Worm (Caenorhabditis elegans) whole organism, L1 larva: ENCODE measurements around the gene cest-5.1.

Source experiments
- C04F5.9 ChIP-seq: sonication (generic microtip); optimal IDR thresholded peaks from 2 replicates; lab custom pipeline; 2016; ENCODE audit warnings: missing genetic modification characterization, missing compliant biosample characterization
- C16A3.4 ChIP-seq: fragments of 150-350 bp; optimal IDR thresholded peaks from 2 replicates; lab custom pipeline; 2014; ENCODE audit warnings: missing biosample characterization, missing genetic modification characterization
- ama-1 ChIP-seq: fragments of 150-350 bp; optimal IDR thresholded peaks from 2 replicates; lab custom pipeline; 2014
- blmp-1 ChIP-seq: fragments of 150-350 bp; optimal IDR thresholded peaks from 2 replicates; lab custom pipeline; 2014; ENCODE audit warnings: missing biosample characterization, missing genetic modification characterization
- ceh-63 ChIP-seq: fragments of 200-800 bp; sonication (Bioruptor generic); optimal IDR thresholded peaks from 2 replicates; lab custom pipeline; 2018; ENCODE audit warnings: mild to moderate bottlenecking, missing genetic modification characterization, missing compliant biosample characterization
- ceh-82 ChIP-seq, 3 experiments: fragments of 150-350 bp in 1 of 3; sonication (generic microtip) in 2 of 3; optimal IDR thresholded peaks; 2 replicates each; lab custom pipeline; 2014 to 2017; ENCODE audit warnings: missing biosample characterization in 3 of 3, missing genetic modification characterization in 3 of 3
- ceh-90 ChIP-seq: sonication (generic microtip); optimal IDR thresholded peaks from 2 replicates; lab custom pipeline; 2016; ENCODE audit warnings: missing genetic modification characterization, missing compliant biosample characterization
- dsc-1 ChIP-seq: sonication (generic microtip); optimal IDR thresholded peaks from 2 replicates; lab custom pipeline; 2016; ENCODE audit warnings: mild to moderate bottlenecking, missing genetic modification characterization, missing compliant biosample characterization
- efl-1 ChIP-seq, 4 experiments: fragments of 150-350 bp; optimal IDR thresholded peaks in 3 of 4; peaks in 1 of 4; 1 replicate in 1 of 4; 2 replicates in 3 of 4; lab custom pipeline; 2014; ENCODE audit warnings: missing biosample characterization in 2 of 4, missing genetic modification characterization in 2 of 4, missing genetic modification reagents in 2 of 4
- efl-3 ChIP-seq: fragments of 200-800 bp; sonication (Bioruptor generic); optimal IDR thresholded peaks from 2 replicates; lab custom pipeline; 2018; ENCODE audit warnings: mild to moderate bottlenecking, missing genetic modification characterization, missing compliant biosample characterization
- egl-27 ChIP-seq, 2 experiments: fragments of 150-350 bp in 1 of 2; sonication (generic microtip); optimal IDR thresholded peaks; 3 replicates each; lab custom pipeline; 2017 to 2018; ENCODE audit warnings: missing biosample characterization in 2 of 2, missing genetic modification characterization in 2 of 2, missing genetic modification reagents in 2 of 2
- elt-2 ChIP-seq: sonication (generic microtip); optimal IDR thresholded peaks from 2 replicates; lab custom pipeline; 2016; ENCODE audit warnings: missing genetic modification characterization, mild to moderate bottlenecking, inconsistent platforms, missing compliant biosample characterization, missing genetic modification reagents
- elt-3 ChIP-seq, 6 experiments: fragments of 150-350 bp in 1 of 6; sonication (generic microtip); optimal IDR thresholded peaks; 2 replicates each; lab custom pipeline; 2017 to 2018; ENCODE audit warnings: missing biosample characterization in 6 of 6, missing genetic modification characterization in 6 of 6, inconsistent platforms in 1 of 6
- ets-5 ChIP-seq: fragments of 200-800 bp; sonication (Bioruptor generic); IDR thresholded peaks from 2 replicates; pipeline ENCODE4 v1.3.6; 2022; ENCODE audit warnings: missing genetic modification characterization, missing compliant biosample characterization
- fkh-10 ChIP-seq: sonication (generic microtip); optimal IDR thresholded peaks from 2 replicates; lab custom pipeline; 2017; ENCODE audit warnings: missing biosample characterization, missing genetic modification reagents, missing genetic modification characterization
- fkh-8 ChIP-seq: sonication (generic microtip); optimal IDR thresholded peaks from 2 replicates; lab custom pipeline; 2016; ENCODE audit warnings: mild to moderate bottlenecking, missing genetic modification characterization, missing compliant biosample characterization
- grh-1 ChIP-seq: fragments of 200-800 bp; sonication (Bioruptor generic); IDR thresholded peaks from 2 replicates; pipeline ENCODE4 v1.3.6; 2022; ENCODE audit warnings: missing genetic modification reagents, missing genetic modification characterization, missing compliant biosample characterization
- hlh-17 ChIP-seq: fragments of 200-800 bp; sonication (Bioruptor generic); optimal IDR thresholded peaks from 2 replicates; lab custom pipeline; 2018; ENCODE audit warnings: missing genetic modification characterization, mild to moderate bottlenecking, missing compliant biosample characterization, moderate library complexity, borderline replicate concordance
- hpl-2 ChIP-seq: fragments of 150-350 bp; optimal IDR thresholded peaks from 2 replicates; lab custom pipeline; 2014; ENCODE audit warnings: missing biosample characterization, missing genetic modification reagents, missing genetic modification characterization
- isw-1 ChIP-seq: fragments of 200-800 bp; sonication (Bioruptor generic); IDR thresholded peaks from 2 replicates; pipeline ENCODE4 v1.3.6; 2022; ENCODE audit warnings: missing genetic modification characterization, missing compliant biosample characterization
- jun-1 ChIP-seq: fragments of 150-350 bp; optimal IDR thresholded peaks from 2 replicates; lab custom pipeline; 2014; ENCODE audit warnings: missing biosample characterization, missing genetic modification reagents, missing genetic modification characterization
- lin-14 ChIP-seq: fragments of 200-800 bp; sonication (Bioruptor generic); optimal IDR thresholded peaks from 2 replicates; lab custom pipeline; 2018; ENCODE audit warnings: mild to moderate bottlenecking, missing genetic modification characterization, moderate library complexity, missing compliant biosample characterization
- lin-35 ChIP-seq, 2 experiments: fragments of 150-350 bp; optimal IDR thresholded peaks; 2 replicates each; lab custom pipeline; 2014; ENCODE audit warnings: missing biosample characterization in 2 of 2, missing genetic modification characterization in 2 of 2, missing genetic modification reagents in 2 of 2
- lir-3 ChIP-seq: sonication (generic microtip); optimal IDR thresholded peaks from 2 replicates; lab custom pipeline; 2016; ENCODE audit warnings: mild to moderate bottlenecking, missing genetic modification characterization, moderate library complexity, missing compliant biosample characterization; ENCODE audit not compliant: poor library complexity
- mab-9 ChIP-seq: fragments of 200-800 bp; sonication (Bioruptor generic); IDR thresholded peaks from 2 replicates; pipeline ENCODE4 v1.3.6; 2022; ENCODE audit warnings: missing genetic modification reagents, missing genetic modification characterization, missing compliant biosample characterization
- mdl-1 ChIP-seq, 2 experiments: fragments of 150-350 bp; optimal IDR thresholded peaks; 2 replicates each; lab custom pipeline; 2014 to 2017; ENCODE audit warnings: missing biosample characterization in 2 of 2, missing genetic modification characterization in 2 of 2, inconsistent platforms in 1 of 2
- mep-1 ChIP-seq: fragments of 150-350 bp; optimal IDR thresholded peaks from 2 replicates; lab custom pipeline; 2014; ENCODE audit warnings: missing biosample characterization, missing genetic modification characterization
- nhr-11 ChIP-seq: fragments of 150-350 bp; optimal IDR thresholded peaks from 2 replicates; lab custom pipeline; 2014; ENCODE audit warnings: missing biosample characterization, missing genetic modification characterization
- nhr-19 ChIP-seq: fragments of 200-800 bp; sonication (Bioruptor generic); conservative IDR thresholded peaks from 2 replicates; pipeline ENCODE4 v1.3.6; 2022; ENCODE audit warnings: missing genetic modification characterization, missing compliant biosample characterization
- nhr-20 ChIP-seq: sonication (generic microtip); optimal IDR thresholded peaks from 2 replicates; lab custom pipeline; 2016; ENCODE audit warnings: mild to moderate bottlenecking, missing genetic modification characterization, missing compliant biosample characterization
- nhr-71 ChIP-seq: sonication (generic microtip); optimal IDR thresholded peaks from 2 replicates; lab custom pipeline; 2016; ENCODE audit warnings: mild to moderate bottlenecking, missing genetic modification characterization, moderate library complexity, missing compliant biosample characterization
- nhr-76 ChIP-seq: sonication (generic microtip); optimal IDR thresholded peaks from 2 replicates; lab custom pipeline; 2017; ENCODE audit warnings: missing biosample characterization, missing genetic modification characterization
- nhr-84 ChIP-seq: sonication (generic microtip); optimal IDR thresholded peaks from 2 replicates; lab custom pipeline; 2017; ENCODE audit warnings: missing biosample characterization, missing genetic modification characterization
- nhr-85 ChIP-seq: sonication (generic microtip); peaks from one replicate; lab custom pipeline; 2016; ENCODE audit warnings: missing genetic modification characterization, inconsistent platforms, missing compliant biosample characterization
- nhr-90 ChIP-seq: sonication (generic microtip); optimal IDR thresholded peaks from 2 replicates; lab custom pipeline; 2016; ENCODE audit warnings: mild to moderate bottlenecking, missing genetic modification characterization, missing compliant biosample characterization; ENCODE audit not compliant: poor library complexity
- pax-3 ChIP-seq: fragments of 200-800 bp; sonication (Bioruptor generic); optimal IDR thresholded peaks from 2 replicates; lab custom pipeline; 2018; ENCODE audit warnings: mild to moderate bottlenecking, missing genetic modification characterization, moderate library complexity, missing compliant biosample characterization
- pqm-1 ChIP-seq: sonication (generic microtip); optimal IDR thresholded peaks from 3 replicates; lab custom pipeline; 2017; ENCODE audit warnings: missing biosample characterization, missing genetic modification characterization
- skn-1 ChIP-seq: fragments of 150-350 bp; optimal IDR thresholded peaks from 2 replicates; lab custom pipeline; 2014; ENCODE audit warnings: missing biosample characterization, missing genetic modification characterization
- snu-23 ChIP-seq: sonication (generic microtip); optimal IDR thresholded peaks from 2 replicates; lab custom pipeline; 2016; ENCODE audit warnings: missing genetic modification characterization, missing compliant biosample characterization
- sox-4 ChIP-seq: sonication (generic microtip); optimal IDR thresholded peaks from 2 replicates; lab custom pipeline; 2016; ENCODE audit warnings: missing genetic modification characterization, missing compliant biosample characterization
- sup-37 ChIP-seq: fragments of 200-800 bp; sonication (Bioruptor generic); optimal IDR thresholded peaks from 2 replicates; lab custom pipeline; 2018; ENCODE audit warnings: mild to moderate bottlenecking, missing genetic modification characterization, missing compliant biosample characterization
- swsn-7 ChIP-seq: sonication (generic microtip); optimal IDR thresholded peaks from 2 replicates; lab custom pipeline; 2016; ENCODE audit warnings: missing genetic modification characterization, missing compliant biosample characterization
- tlp-1 ChIP-seq: fragments of 150-350 bp; optimal IDR thresholded peaks from 2 replicates; lab custom pipeline; 2014; ENCODE audit warnings: missing biosample characterization, missing genetic modification characterization
- unc-30 ChIP-seq: sonication (generic microtip); optimal IDR thresholded peaks from 2 replicates; lab custom pipeline; 2017; ENCODE audit warnings: missing biosample characterization, missing genetic modification characterization
- unc-86 ChIP-seq: sonication (generic microtip); optimal IDR thresholded peaks from 2 replicates; lab custom pipeline; 2016; ENCODE audit warnings: missing genetic modification characterization, missing compliant biosample characterization
- unc-98 ChIP-seq: fragments of 200-800 bp; sonication (Bioruptor generic); IDR thresholded peaks from 2 replicates; pipeline ENCODE4 v1.3.6; 2022; ENCODE audit warnings: missing genetic modification characterization, missing compliant biosample characterization
- vab-15 ChIP-seq: sonication (generic microtip); optimal IDR thresholded peaks from 2 replicates; lab custom pipeline; 2017; ENCODE audit warnings: missing genotype, mild to moderate bottlenecking, missing genetic modification characterization, missing compliant biosample characterization
- xbp-1 ChIP-seq: sonication (generic microtip); optimal IDR thresholded peaks from 2 replicates; lab custom pipeline; 2016; ENCODE audit warnings: missing genetic modification characterization, missing compliant biosample characterization
- ztf-11 ChIP-seq, 2 experiments: sonication (generic microtip); optimal IDR thresholded peaks; 2 replicates each; lab custom pipeline; 2016 to 2017; ENCODE audit warnings: missing genetic modification characterization in 2 of 2, missing biosample characterization in 1 of 2, missing compliant biosample characterization in 1 of 2
- ztf-4 ChIP-seq: fragments of 150-350 bp; optimal IDR thresholded peaks from 2 replicates; lab custom pipeline; 2014; ENCODE audit warnings: missing biosample characterization, missing genetic modification characterization

The cest-5.1 gene

DNA sequence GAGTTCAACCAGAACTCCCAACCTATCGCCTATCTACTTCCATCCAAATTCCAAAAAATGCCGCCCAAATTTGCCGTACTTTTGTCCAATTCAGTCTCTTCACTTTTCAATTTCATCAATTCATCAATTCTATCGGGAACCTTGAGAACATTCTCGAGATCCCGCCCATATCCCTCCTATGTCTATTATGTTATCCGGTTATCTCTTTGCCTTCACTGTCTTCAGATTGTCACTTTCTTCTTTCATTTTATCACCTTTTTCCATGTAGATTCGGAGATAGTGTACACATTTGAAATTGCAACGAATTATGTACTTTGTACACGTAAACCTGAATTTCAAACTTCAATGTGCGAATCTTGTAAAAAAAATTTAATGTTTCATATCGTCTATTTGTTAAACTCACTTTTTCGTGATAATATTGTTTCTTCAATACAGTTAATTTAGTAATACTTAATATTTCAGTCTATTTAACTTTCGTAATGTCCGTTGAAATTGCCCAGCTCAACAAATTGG, 26.0 kb upstream of the cest-5.1 start, which contains the start of gene C01B10.11:
Gene C01B10.11 (plus strand): TSS at position 463 of the 513 bp plus-strand sequence.
- TF ChIP-seq swsn-7 (no peak), nhr-19 (GFP tag; lab: Robert Waterston, UW) (no peak), elt-2 (tag; lab: Kevin White, UChicago) (no peak), nhr-90 (tag; lab: Kevin White, UChicago) (peak; percentile 10), xbp-1 (no peak), elt-3 (tag; optimal IDR thresholded peaks at IDR 0.05; lab: Kevin White, UChicago) (peak; percentile 55 to 88 (median 74)), mdl-1 (tag; optimal IDR thresholded peaks at IDR 0.05; lab: Kevin White, UChicago) (no peak), nhr-20 (tag; lab: Kevin White, UChicago) (peak; percentile 45), efl-3 (GFP tag; lab: Kevin White, UChicago) (no peak), nhr-11 (tag; lab: Kevin White, UChicago) (no peak), ceh-90 (tag; lab: Kevin White, UChicago) (no peak), nhr-71 (tag; lab: Kevin White, UChicago) (peak; percentile 30), egl-27 (tag; optimal IDR thresholded peaks at IDR 0.05; lab: Kevin White, UChicago) (no peak), C16A3.4 (tag; lab: Kevin White, UChicago) (no peak), nhr-85 (peak; percentile 78), unc-30 (tag; lab: Kevin White, UChicago) (no peak), efl-1 (optimal IDR thresholded peaks at IDR 0.05; lab: Kevin White, UChicago) (no peak), efl-1 (GFP tag; optimal IDR thresholded peaks at IDR 0.05 in 1 of 2; lab: Kevin White, UChicago) (no peak), lir-3 (no peak), ztf-11 (tag; optimal IDR thresholded peaks at IDR 0.05; lab: Kevin White, UChicago) (no peak), blmp-1 (tag; lab: Kevin White, UChicago) (peak; percentile 96), snu-23 (GFP tag; lab: Kevin White, UChicago) (peak; percentile 40), nhr-76 (tag; lab: Kevin White, UChicago) (no peak), lin-14 (GFP tag; lab: Kevin White, UChicago) (peak; percentile 61), grh-1 (GFP tag; lab: Robert Waterston, UW) (peak; percentile 38; the same call in 1 of the 2 replicates), C04F5.9 (tag; lab: Kevin White, UChicago) (no peak), sox-4 (no peak), skn-1 (tag; lab: Kevin White, UChicago) (no peak), ama-1 (lab: Kevin White, UChicago) (no peak), nhr-84 (tag; lab: Kevin White, UChicago) (no peak), fkh-10 (no peak), pax-3 (tag; lab: Kevin White, UChicago) (no peak), mep-1 (tag; lab: Kevin White, UChicago) (peak; percentile 36), sup-37 (GFP tag; lab: Kevin White, UChicago) (no peak), hpl-2 (GFP tag; lab: Kevin White, UChicago) (no peak)

DNA sequence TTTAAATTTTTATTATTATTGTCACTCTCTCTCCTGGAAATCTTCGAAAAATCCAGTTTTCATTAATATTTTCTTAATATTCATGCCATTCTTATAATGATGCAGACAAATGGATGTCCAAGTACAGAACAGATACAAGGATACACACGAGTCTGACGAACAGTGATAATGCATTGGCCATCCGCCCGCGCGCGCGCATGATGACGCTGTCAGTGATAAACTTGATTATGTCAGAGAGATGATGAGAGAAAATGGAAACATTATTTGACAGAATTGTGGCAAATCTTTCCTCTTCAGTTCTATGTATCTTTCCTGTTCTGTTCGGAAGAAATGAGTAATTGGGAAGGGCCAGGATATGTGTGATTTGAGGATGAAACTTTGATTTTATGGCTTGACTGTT, 24.2 kb upstream of the cest-5.1 start:
- TF ChIP-seq nhr-19 (GFP tag; lab: Robert Waterston, UW) (no peak), tlp-1 (tag; lab: Kevin White, UChicago) (no peak), nhr-71 (tag; lab: Kevin White, UChicago) (no peak), fkh-8 (no peak), ceh-63 (no peak), nhr-85 (peak; percentile 65), jun-1 (tag; lab: Kevin White, UChicago) (no peak), ets-5 (GFP tag; lab: Robert Waterston, UW) (no peak), unc-86 (tag; lab: Kevin White, UChicago) (no peak), unc-98 (GFP tag; lab: Robert Waterston, UW) (no peak), pqm-1 (tag; lab: Kevin White, UChicago) (no peak), C16A3.4 (tag; lab: Kevin White, UChicago) (no peak), lin-14 (GFP tag; lab: Kevin White, UChicago) (peak; percentile 60), isw-1 (no peak), elt-3 (tag; optimal IDR thresholded peaks at IDR 0.05; lab: Kevin White, UChicago) (peak in 3 of 6 experiments; percentile 1 to 63 (median 28)), C04F5.9 (tag; lab: Kevin White, UChicago) (no peak), lin-35 (GFP tag; optimal IDR thresholded peaks at IDR 0.05; lab: Kevin White, UChicago) (peak in 1 of 2 experiments; percentile 34), dsc-1 (no peak), nhr-76 (tag; lab: Kevin White, UChicago) (no peak), hlh-17 (GFP tag; lab: Kevin White, UChicago) (no peak), ztf-4 (tag; lab: Kevin White, UChicago) (peak; percentile 18), mab-9 (GFP tag; lab: Robert Waterston, UW) (no peak), sox-4 (no peak), ceh-82 (tag; optimal IDR thresholded peaks at IDR 0.05; lab: Kevin White, UChicago) (no peak), vab-15 (no peak), pax-3 (tag; lab: Kevin White, UChicago) (no peak), lir-3 (no peak)
